Worm (Caenorhabditis elegans) whole organism, mixed stage, embryonic: ENCODE measurements around the gene H23L24.4.
"Not testable (repeated sequence)": the region's sequence is repeated elsewhere in the genome, so short reads cannot be mapped to it uniquely, and the experiment has no call there.

ENCODE experiments used
- M03D4.4 ChIP-seq: sonication (generic microtip); optimal IDR thresholded peaks from 2 replicates; lab custom pipeline; 2017; ENCODE audit warnings: mild to moderate bottlenecking, missing genetic modification characterization, missing compliant biosample characterization
- bed-3 ChIP-seq: fragments of 200-800 bp; sonication (Bioruptor generic); optimal IDR thresholded peaks from 3 replicates; lab custom pipeline; 2018; ENCODE audit warnings: mild to moderate bottlenecking, missing genetic modification characterization, moderate library complexity, missing compliant biosample characterization
- ceh-39 ChIP-seq: fragments of 150-350 bp; optimal IDR thresholded peaks from 2 replicates; lab custom pipeline; 2014; ENCODE audit warnings: missing biosample characterization, missing genetic modification characterization
- ceh-43 ChIP-seq: fragments of 200-800 bp; sonication (Bioruptor generic); optimal IDR thresholded peaks from 2 replicates; lab custom pipeline; 2018; ENCODE audit warnings: mild to moderate bottlenecking, missing genetic modification characterization, moderate library complexity, missing compliant biosample characterization
- ceh-83 ChIP-seq: fragments of 200-800 bp; sonication (Bioruptor generic); optimal IDR thresholded peaks from 2 replicates; lab custom pipeline; 2018; ENCODE audit warnings: mild to moderate bottlenecking, missing genetic modification characterization, missing compliant biosample characterization
- ces-1 ChIP-seq: fragments of 150-350 bp; optimal IDR thresholded peaks from 2 replicates; lab custom pipeline; 2014; ENCODE audit warnings: missing biosample characterization, missing genetic modification reagents, missing genetic modification characterization
- cnd-1 ChIP-seq: fragments of 200-800 bp; sonication (Bioruptor generic); optimal IDR thresholded peaks from 2 replicates; lab custom pipeline; 2018; ENCODE audit warnings: mild to moderate bottlenecking, missing genetic modification characterization, missing compliant biosample characterization
- drap-1 ChIP-seq: fragments of 200-800 bp; sonication (Bioruptor generic); optimal IDR thresholded peaks from 3 replicates; lab custom pipeline; 2018; ENCODE audit warnings: mild to moderate bottlenecking, missing genetic modification characterization, missing compliant biosample characterization
- elt-1 ChIP-seq: sonication (generic microtip); optimal IDR thresholded peaks from 2 replicates; lab custom pipeline; 2017; ENCODE audit warnings: missing genetic modification characterization, mild to moderate bottlenecking, missing compliant biosample characterization, antibody characterized with exemption, moderate library complexity, borderline replicate concordance; ENCODE audit not compliant: insufficient read depth
- elt-3 ChIP-seq: fragments of 150-350 bp; optimal IDR thresholded peaks from 2 replicates; lab custom pipeline; 2014; ENCODE audit warnings: missing biosample characterization, missing genetic modification characterization
- flh-1 ChIP-seq: fragments of 200-800 bp; sonication (Bioruptor generic); optimal IDR thresholded peaks from 2 replicates; lab custom pipeline; 2018; ENCODE audit warnings: mild to moderate bottlenecking, missing genetic modification characterization, moderate library complexity, missing compliant biosample characterization
- ham-2 ChIP-seq: fragments of 200-800 bp; sonication (Bioruptor generic); optimal IDR thresholded peaks from 2 replicates; lab custom pipeline; 2018; ENCODE audit warnings: mild to moderate bottlenecking, missing genetic modification characterization, missing compliant biosample characterization
- hlh-1 ChIP-seq: fragments of 150-350 bp; optimal IDR thresholded peaks from 2 replicates; lab custom pipeline; 2014; ENCODE audit warnings: missing biosample characterization, missing genetic modification reagents, missing genetic modification characterization
- lin-13 ChIP-seq: fragments of 150-350 bp; optimal IDR thresholded peaks from 2 replicates; lab custom pipeline; 2014; ENCODE audit warnings: missing biosample characterization, missing genetic modification characterization
- mab-5 ChIP-seq: fragments of 150-350 bp; optimal IDR thresholded peaks from 2 replicates; lab custom pipeline; 2014; ENCODE audit warnings: missing biosample characterization, missing genetic modification characterization
- mep-1 ChIP-seq: fragments of 150-350 bp; optimal IDR thresholded peaks from 2 replicates; lab custom pipeline; 2017; ENCODE audit warnings: missing biosample characterization, missing genetic modification reagents, missing genetic modification characterization, inconsistent platforms
- mls-2 ChIP-seq: sonication (generic microtip); optimal IDR thresholded peaks from 2 replicates; lab custom pipeline; 2016; ENCODE audit warnings: mild to moderate bottlenecking, missing genetic modification characterization, moderate library complexity, missing compliant biosample characterization
- nhr-12 ChIP-seq: fragments of 150-350 bp; optimal IDR thresholded peaks from 2 replicates; lab custom pipeline; 2014; ENCODE audit warnings: missing biosample characterization, missing genetic modification characterization
- nhr-2 ChIP-seq: fragments of 150-350 bp; optimal IDR thresholded peaks from 2 replicates; lab custom pipeline; 2014; ENCODE audit warnings: missing biosample characterization, missing genetic modification characterization
- nhr-237 ChIP-seq: fragments of 150-350 bp; optimal IDR thresholded peaks from 2 replicates; lab custom pipeline; 2014; ENCODE audit warnings: missing biosample characterization, missing genetic modification characterization
- nhr-28 ChIP-seq: fragments of 150-350 bp; optimal IDR thresholded peaks from 2 replicates; lab custom pipeline; 2014; ENCODE audit warnings: missing biosample characterization, missing genetic modification characterization
- nhr-76 ChIP-seq: sonication (generic microtip); optimal IDR thresholded peaks from 2 replicates; lab custom pipeline; 2017; ENCODE audit warnings: missing biosample characterization, missing genetic modification characterization
- pha-4 ChIP-seq: fragments of 150-350 bp; optimal IDR thresholded peaks from 2 replicates; lab custom pipeline; 2018; ENCODE audit warnings: missing biosample characterization, missing genetic modification reagents, missing genetic modification characterization
- sem-2 ChIP-seq: fragments of 200-800 bp; sonication (Bioruptor generic); optimal IDR thresholded peaks from 2 replicates; lab custom pipeline; 2018; ENCODE audit warnings: mild to moderate bottlenecking, missing genetic modification characterization, missing compliant biosample characterization
- snpc-4 ChIP-seq: fragments of 150-350 bp; optimal IDR thresholded peaks from 2 replicates; lab custom pipeline; 2014; ENCODE audit warnings: missing biosample characterization, missing genetic modification characterization
- sptf-1 ChIP-seq: sonication (generic microtip); optimal IDR thresholded peaks from 2 replicates; lab custom pipeline; 2017; ENCODE audit warnings: mild to moderate bottlenecking, missing genetic modification characterization, moderate library complexity, missing compliant biosample characterization
- tbx-8 ChIP-seq: fragments of 200-800 bp; sonication (Bioruptor generic); optimal IDR thresholded peaks from 2 replicates; lab custom pipeline; 2018; ENCODE audit warnings: mild to moderate bottlenecking, missing genetic modification characterization, moderate library complexity, missing compliant biosample characterization
- unc-120 ChIP-seq: sonication (generic microtip); optimal IDR thresholded peaks from 2 replicates; lab custom pipeline; 2017; ENCODE audit warnings: missing genetic modification characterization, missing compliant biosample characterization; ENCODE audit not compliant: poor library complexity, severe bottlenecking
- unc-39 ChIP-seq: fragments of 150-350 bp; optimal IDR thresholded peaks from 2 replicates; lab custom pipeline; 2014; ENCODE audit warnings: missing biosample characterization, missing genetic modification characterization
- unc-62 ChIP-seq: fragments of 150-350 bp; optimal IDR thresholded peaks from 2 replicates; lab custom pipeline; 2014; ENCODE audit warnings: missing biosample characterization, missing genetic modification reagents, missing genetic modification characterization
- zip-8 ChIP-seq: fragments of 150-350 bp; optimal IDR thresholded peaks from 2 replicates; lab custom pipeline; 2014; ENCODE audit warnings: missing biosample characterization, missing genetic modification characterization
- ztf-11 ChIP-seq: fragments of 150-350 bp; optimal IDR thresholded peaks from 2 replicates; lab custom pipeline; 2014; ENCODE audit warnings: missing biosample characterization, missing genetic modification characterization

The H23L24.4 gene

ce11 chrIV:8725345-8725744 lies 19.9 kb upstream of the H23L24.4 start, which contains the start of gene pgm-3:
Gene pgm-3, plus strand, starts transcription at chrIV:8725722.
- no peak for TF ChIP-seq ham-2
- TF ChIP-seq sem-2 = no peak
- TF ChIP-seq nhr-237 = no peak
- no peak for TF ChIP-seq bed-3 (GFP tag; lab: Kevin White, UChicago)
- TF ChIP-seq mep-1 (tag; lab: Kevin White, UChicago) = no peak
- TF ChIP-seq ces-1 = no peak
- TF ChIP-seq, all 35 proteins: peak for 0

- TF ChIP-seq bed-3 (GFP tag; lab: Kevin White, UChicago) (no peak), unc-120 (tag; lab: Kevin White, UChicago) (no peak), unc-39 (tag; lab: Kevin White, UChicago) (no peak), mls-2 (tag; lab: Kevin White, UChicago) (no peak), drap-1 (no peak)
These were observed 19.5 kb upstream of the H23L24.4 start for ce11 chrIV:8724907-8725306.

- TF ChIP-seq ceh-83 (GFP tag; lab: Kevin White, UChicago) (no peak), pha-4 (tag; lab: Kevin White, UChicago) (no peak), nhr-12 (tag; lab: Kevin White, UChicago) (no peak), elt-1 (no peak), ceh-43 (GFP tag; lab: Kevin White, UChicago) (no peak), nhr-76 (no peak), unc-39 (tag; lab: Kevin White, UChicago) (no peak), unc-62 (GFP tag; lab: Kevin White, UChicago) (no peak), lin-13 (tag; lab: Kevin White, UChicago) (no peak), ztf-11 (tag; lab: Kevin White, UChicago) (no peak), M03D4.4 (tag; lab: Kevin White, UChicago) (no peak)
These were observed 18.3 kb upstream of the H23L24.4 start, which contains the start of gene F21D5.9 for ce11 chrIV:8723720-8724119. Gene F21D5.9, plus strand, starts transcription at chrIV:8724020.

ce11 chrIV:8722801-8723200 lies 17.4 kb upstream of the H23L24.4 start:
- TF ChIP-seq zip-8 (tag; lab: Kevin White, UChicago) (peak; percentile 51), ces-1 (peak; percentile 35), elt-1 (no peak), nhr-28 (tag; lab: Kevin White, UChicago) (no peak), mab-5 (no peak), snpc-4 (tag; lab: Kevin White, UChicago) (no peak), nhr-237 (no peak), cnd-1 (tag; lab: Kevin White, UChicago) (peak; percentile 87), ham-2 (no peak), hlh-1 (tag; lab: Kevin White, UChicago) (no peak), tbx-8 (GFP tag; lab: Kevin White, UChicago) (no peak), nhr-2 (peak; percentile 79), bed-3 (GFP tag; lab: Kevin White, UChicago) (no peak), lin-13 (tag; lab: Kevin White, UChicago) (no peak), ztf-11 (tag; lab: Kevin White, UChicago) (no peak), drap-1 (no peak), ceh-43 (GFP tag; lab: Kevin White, UChicago) (no peak)

- no peak for TF ChIP-seq bed-3 (GFP tag; lab: Kevin White, UChicago)
- TF ChIP-seq hlh-1 (tag; lab: Kevin White, UChicago) = no peak
- TF ChIP-seq ham-2 = no peak
- no peak for TF ChIP-seq tbx-8 (GFP tag; lab: Kevin White, UChicago)
- TF ChIP-seq flh-1 = no peak
- TF ChIP-seq sptf-1 = no peak
- TF ChIP-seq elt-3 (tag; lab: Kevin White, UChicago) = no peak
- TF ChIP-seq unc-120 (tag; lab: Kevin White, UChicago) = no peak
- TF ChIP-seq mab-5 = no peak
These were observed 12.7 kb upstream of the H23L24.4 start, which contains the start of gene H23L24.1 for ce11 chrIV:8718153-8718552. Gene H23L24.1, plus strand, starts transcription at chrIV:8718453.

- not testable (repeated sequence) for TF ChIP-seq lin-13, ceh-39, elt-3 (tag; lab: Kevin White, UChicago)
These were observed 9.6 kb upstream of the H23L24.4 start, which contains the start of the genes parg-2 and ipla-5 for ce11 chrIV:8715032-8715431. Gene parg-2, minus strand, starts transcription at chrIV:8715132. Gene ipla-5, plus strand, starts transcription at chrIV:8715247.
